Worm (Caenorhabditis elegans) whole organism, L3 larva: ENCODE measurements around the gene K08E4.2.

Experiments used
- ZK546.5 ChIP-seq: sonication (generic microtip); optimal IDR thresholded peaks from 2 replicates; lab custom pipeline; 2017; ENCODE audit warnings: missing biosample characterization, missing genetic modification characterization
- elt-3 ChIP-seq, 3 experiments: fragments of 150-350 bp in 1 of 3; sonication (generic microtip) in 2 of 3; optimal IDR thresholded peaks; 2 replicates in 2 of 3; 4 replicates in 1 of 3; lab custom pipeline; 2014 to 2017; ENCODE audit warnings: missing biosample characterization in 3 of 3, missing genetic modification characterization in 3 of 3
- lin-15B ChIP-seq: fragments of 150-350 bp; optimal IDR thresholded peaks from 2 replicates; lab custom pipeline; 2014; ENCODE audit warnings: missing biosample characterization, missing genetic modification characterization
- nhr-11 ChIP-seq: fragments of 150-350 bp; optimal IDR thresholded peaks from 2 replicates; lab custom pipeline; 2014; ENCODE audit warnings: missing biosample characterization, missing genetic modification characterization
- nhr-12 ChIP-seq: fragments of 150-350 bp; optimal IDR thresholded peaks from 2 replicates; lab custom pipeline; 2014; ENCODE audit warnings: missing biosample characterization, missing genetic modification characterization
- nhr-237 ChIP-seq: fragments of 150-350 bp; optimal IDR thresholded peaks from 2 replicates; lab custom pipeline; 2014; ENCODE audit warnings: missing biosample characterization, missing genetic modification characterization
- nhr-28 ChIP-seq: fragments of 150-350 bp; optimal IDR thresholded peaks from 2 replicates; lab custom pipeline; 2014; ENCODE audit warnings: missing biosample characterization, missing genetic modification characterization
- pqm-1 ChIP-seq: fragments of 150-350 bp; optimal IDR thresholded peaks from 2 replicates; lab custom pipeline; 2017; ENCODE audit warnings: missing biosample characterization, missing genetic modification characterization, inconsistent platforms
- skn-1 ChIP-seq: fragments of 150-350 bp; optimal IDR thresholded peaks from 2 replicates; lab custom pipeline; 2014; ENCODE audit warnings: missing biosample characterization, missing genetic modification characterization
- unc-62 ChIP-seq: fragments of 150-350 bp; sonication (generic microtip); optimal IDR thresholded peaks from 4 replicates; lab custom pipeline; 2014; ENCODE audit warnings: missing biosample characterization, missing genetic modification reagents, missing genetic modification characterization
- ztf-11 ChIP-seq: fragments of 150-350 bp; optimal IDR thresholded peaks from 2 replicates; lab custom pipeline; 2014; ENCODE audit warnings: missing biosample characterization, missing genetic modification characterization

ce11 chrIV:12105558-12105957 is 49.1 kb upstream of the K08E4.2 start, which contains the start of gene M18.3:
- no peak for TF ChIP-seq nhr-11
- TF ChIP-seq skn-1 (tag; lab: Kevin White, UChicago) = no peak
- no peak for TF ChIP-seq elt-3 (tag; optimal IDR thresholded peaks at IDR 0.05; lab: Kevin White, UChicago)
- no peak for TF ChIP-seq unc-62
- no peak for TF ChIP-seq nhr-12 (tag; lab: Kevin White, UChicago)
- TF ChIP-seq pqm-1 = no peak
- no peak for TF ChIP-seq nhr-237 (tag; lab: Kevin White, UChicago)
- TF ChIP-seq ztf-11 (tag; lab: Kevin White, UChicago) = no peak
- no peak for TF ChIP-seq lin-15B (tag; lab: Kevin White, UChicago)
- no peak for TF ChIP-seq nhr-28
- TF ChIP-seq ZK546.5 = no peak
